Worm (Caenorhabditis elegans) whole organism, early embryonic: Measurements from ENCODE around the gene tpk-1.
"Not testable (repeated sequence)": the region's sequence is repeated elsewhere in the genome, so short reads cannot be mapped to it uniquely, and the experiment has no call there.

ENCODE experiments used
- B0310.2 ChIP-seq: sonication (generic microtip); optimal IDR thresholded peaks from 2 replicates; lab custom pipeline; 2016; ENCODE audit warnings: mild to moderate bottlenecking, missing genetic modification characterization, missing compliant biosample characterization
- F13C5.2 ChIP-seq: sonication (generic microtip); optimal IDR thresholded peaks from 2 replicates; lab custom pipeline; 2017; ENCODE audit warnings: mild to moderate bottlenecking, missing genetic modification characterization, inconsistent platforms, missing compliant biosample characterization
- ama-1 ChIP-seq: fragments of 150-350 bp; optimal IDR thresholded peaks from 2 replicates; lab custom pipeline; 2014
- ceh-36 ChIP-seq: sonication (generic microtip); optimal IDR thresholded peaks from 2 replicates; lab custom pipeline; 2016; ENCODE audit warnings: missing genetic modification characterization, inconsistent platforms, missing compliant biosample characterization
- ets-7 ChIP-seq: sonication (generic microtip); optimal IDR thresholded peaks from 2 replicates; lab custom pipeline; 2016; ENCODE audit warnings: missing genotype, missing genetic modification characterization, missing compliant biosample characterization
- flt-1 ChIP-seq: fragments of 200-800 bp; sonication (Bioruptor generic); IDR thresholded peaks from 2 replicates; pipeline ENCODE4 v1.3.6; 2022; ENCODE audit warnings: missing genetic modification characterization, missing compliant biosample characterization
- hmg-4 ChIP-seq: fragments of 200-800 bp; sonication (Bioruptor generic); optimal IDR thresholded peaks from 2 replicates; lab custom pipeline; 2018; ENCODE audit warnings: mild to moderate bottlenecking, missing genetic modification characterization, missing compliant biosample characterization
- pes-1 ChIP-seq: fragments of 200-800 bp; sonication (Bioruptor generic); IDR thresholded peaks from 2 replicates; pipeline ENCODE4 v1.3.6; 2022; ENCODE audit warnings: missing genetic modification reagents, missing genetic modification characterization, missing compliant biosample characterization
- scrt-1 ChIP-seq: fragments of 200-800 bp; sonication (Bioruptor generic); IDR thresholded peaks from 2 replicates; pipeline ENCODE4 v1.3.6; 2022; ENCODE audit warnings: missing genetic modification characterization, missing compliant biosample characterization
- sea-1 ChIP-seq: fragments of 200-800 bp; sonication (Bioruptor generic); conservative IDR thresholded peaks from 2 replicates; pipeline ENCODE4 v1.3.6; 2022; ENCODE audit warnings: missing genetic modification characterization, missing compliant biosample characterization
- tbx-11 ChIP-seq: fragments of 200-800 bp; sonication (Bioruptor generic); IDR thresholded peaks from 2 replicates; pipeline ENCODE4 v1.3.6; 2022; ENCODE audit warnings: missing genetic modification characterization, missing compliant biosample characterization
- tbx-37 ChIP-seq: fragments of 200-800 bp; sonication (Bioruptor generic); conservative IDR thresholded peaks from 2 replicates; pipeline ENCODE4 v1.3.6; 2022; ENCODE audit warnings: missing genetic modification reagents, missing genetic modification characterization, missing compliant biosample characterization
- tra-4 ChIP-seq: sonication (generic microtip); optimal IDR thresholded peaks from 2 replicates; lab custom pipeline; 2017; ENCODE audit warnings: missing genetic modification characterization, missing compliant biosample characterization

ce11 chrIII:8901078-8901477, 10.9 kb upstream of the tpk-1 start:
- not testable (repeated sequence) for TF ChIP-seq tbx-37 (GFP tag; lab: Robert Waterston, UW); ama-1 (lab: Kevin White, UChicago); F13C5.2 (tag; lab: Kevin White, UChicago); tra-4 (tag; lab: Kevin White, UChicago); B0310.2 (tag; lab: Kevin White, UChicago); scrt-1; ceh-36 (tag; lab: Kevin White, UChicago); hmg-4; ets-7 (tag; lab: Kevin White, UChicago)
- TF ChIP-seq sea-1, result 0 out of 2 replicates have a peak, but pooled peaks have one; percentile 34
- peak; percentile 65; the same call in 1 of the 2 replicates for TF ChIP-seq flt-1 (GFP tag; lab: Robert Waterston, UW)
- TF ChIP-seq tbx-11 (GFP tag; lab: Robert Waterston, UW), result peak; percentile 19; the same call in 1 of the 2 replicates
- peak; percentile 66 for TF ChIP-seq pes-1 (GFP tag; lab: Robert Waterston, UW)
